Fruit fly (Drosophila melanogaster) whole organism, embryonic: Measurements from ENCODE around the gene Rnp4F.

Experiments
- Atf-2 ChIP-seq: fragments of 200-800 bp; sonication (Bioruptor generic); optimal IDR thresholded peaks from 2 replicates; lab custom pipeline; 2016; ENCODE audit warnings: missing biosample characterization, missing genetic modification characterization
- Atf6 ChIP-seq: fragments of 200-800 bp; sonication (Bioruptor generic); IDR thresholded peaks from 2 replicates; pipeline ENCODE4 v1.3.6; 2022; ENCODE audit warnings: missing biosample characterization, missing genetic modification characterization
- Bteb2 ChIP-seq: fragments of 200-800 bp; sonication (Bioruptor generic); optimal IDR thresholded peaks from 2 replicates; lab custom pipeline; 2016; ENCODE audit warnings: missing biosample characterization, missing genetic modification characterization
- C15 ChIP-seq: fragments of 200-800 bp; sonication (Bioruptor generic); IDR thresholded peaks from 3 replicates; pipeline ENCODE4 v1.3.6; 2022; ENCODE audit warnings: missing biosample characterization, missing genetic modification characterization
- CG10462 ChIP-seq: fragments of 200-800 bp; sonication (Bioruptor generic); optimal IDR thresholded peaks from 2 replicates; lab custom pipeline; 2016; ENCODE audit warnings: missing biosample characterization, missing genetic modification characterization
- CG10959 ChIP-seq: fragments of 200-800 bp; sonication (Bioruptor generic); IDR thresholded peaks from 2 replicates; pipeline ENCODE4 v1.3.6; 2022; ENCODE audit warnings: missing biosample characterization, missing genetic modification characterization
- CG12236 ChIP-seq: fragments of 200-800 bp; sonication (Bioruptor generic); optimal IDR thresholded peaks from 2 replicates; lab custom pipeline; 2016; ENCODE audit warnings: missing biosample characterization, missing genetic modification characterization
- CG17385 ChIP-seq: fragments of 200-800 bp; sonication (Bioruptor generic); optimal IDR thresholded peaks from 3 replicates; lab custom pipeline; 2018; ENCODE audit warnings: missing biosample characterization, mild to moderate bottlenecking, missing genetic modification characterization
- CG1832 ChIP-seq: fragments of 200-800 bp; sonication (Bioruptor generic); optimal IDR thresholded peaks from 2 replicates; lab custom pipeline; 2017; ENCODE audit warnings: missing biosample characterization, mild to moderate bottlenecking, missing genetic modification characterization, inconsistent platforms
- CG30020 ChIP-seq: fragments of 200-800 bp; optimal IDR thresholded peaks from 2 replicates; lab custom pipeline; 2019; ENCODE audit warnings: missing biosample characterization, mild to moderate bottlenecking, missing genetic modification characterization, moderate library complexity
- CG31365 ChIP-seq: fragments of 200-800 bp; sonication (Bioruptor generic); optimal IDR thresholded peaks from 2 replicates; lab custom pipeline; 2018; ENCODE audit warnings: missing biosample characterization, mild to moderate bottlenecking, missing genetic modification characterization
- CG3163 ChIP-seq: fragments of 200-800 bp; sonication (Bioruptor generic); optimal IDR thresholded peaks from 3 replicates; lab custom pipeline; 2016; ENCODE audit warnings: missing biosample characterization, missing genetic modification characterization
- CG8388 ChIP-seq: fragments of 200-800 bp; sonication (Bioruptor generic); optimal IDR thresholded peaks from 2 replicates; lab custom pipeline; 2019; ENCODE audit warnings: missing biosample characterization, mild to moderate bottlenecking, missing genetic modification characterization, moderate library complexity
- CG8924 ChIP-seq: fragments of 200-800 bp; optimal IDR thresholded peaks from 3 replicates; lab custom pipeline; 2019; ENCODE audit warnings: missing biosample characterization, mild to moderate bottlenecking, missing genetic modification characterization, moderate library complexity
- CG9609 ChIP-seq: fragments of 200-800 bp; sonication (Bioruptor generic); optimal IDR thresholded peaks from 3 replicates; lab custom pipeline; 2016; ENCODE audit warnings: missing biosample characterization, missing genetic modification characterization
- CG9727 ChIP-seq: fragments of 200-800 bp; sonication (Bioruptor generic); optimal IDR thresholded peaks from 3 replicates; lab custom pipeline; 2017; ENCODE audit warnings: missing biosample characterization, mild to moderate bottlenecking, missing genetic modification characterization
- CoRest ChIP-seq: fragments of 200-800 bp; sonication (Bioruptor generic); optimal IDR thresholded peaks from 3 replicates; lab custom pipeline; 2018; ENCODE audit warnings: missing biosample characterization, mild to moderate bottlenecking, missing genetic modification characterization, moderate library complexity
- Gsc ChIP-seq: fragments of 200-800 bp; sonication (Bioruptor generic); IDR thresholded peaks from 2 replicates; pipeline ENCODE4 v1.3.6; 2022; ENCODE audit warnings: missing biosample characterization, missing genetic modification characterization
- Hmr ChIP-seq: fragments of 200-800 bp; sonication (Bioruptor generic); optimal IDR thresholded peaks from 3 replicates; lab custom pipeline; 2017; ENCODE audit warnings: mild to moderate bottlenecking, missing biosample characterization, missing genetic modification reagents, missing genetic modification characterization
- MBD-R2 ChIP-seq: fragments of 200-800 bp; sonication (Bioruptor generic); IDR thresholded peaks from 2 replicates; pipeline ENCODE4 v1.3.6; 2022; ENCODE audit warnings: missing biosample characterization, missing genetic modification characterization
- Nf-YB ChIP-seq: fragments of 200-800 bp; sonication (Bioruptor generic); optimal IDR thresholded peaks from 3 replicates; lab custom pipeline; 2019; ENCODE audit warnings: missing biosample characterization, mild to moderate bottlenecking, missing genetic modification characterization, moderate library complexity
- Oli ChIP-seq: fragments of 200-800 bp; sonication (Bioruptor generic); optimal IDR thresholded peaks from 2 replicates; lab custom pipeline; 2018; ENCODE audit warnings: missing biosample characterization, mild to moderate bottlenecking, missing genetic modification characterization, moderate library complexity
- Opbp ChIP-seq: fragments of 200-800 bp; sonication (Bioruptor generic); IDR thresholded peaks from 3 replicates; pipeline ENCODE4 v1.3.6; 2022; ENCODE audit warnings: missing biosample characterization, missing genetic modification characterization; ENCODE audit not compliant: partially characterized antibody
- Rfx ChIP-seq: fragments of 200-800 bp; sonication (Bioruptor generic); IDR thresholded peaks from 2 replicates; pipeline ENCODE4 v1.3.6; 2022; ENCODE audit warnings: missing biosample characterization, missing genetic modification characterization
- Six4 ChIP-seq: fragments of 200-800 bp; sonication (Bioruptor generic); optimal IDR thresholded peaks from 2 replicates; lab custom pipeline; 2016; ENCODE audit warnings: missing biosample characterization, missing genetic modification characterization
- Sry-β ChIP-seq: fragments of 200-800 bp; sonication (Bioruptor generic); optimal IDR thresholded peaks from 2 replicates; lab custom pipeline; 2018; ENCODE audit warnings: missing biosample characterization, mild to moderate bottlenecking, missing genetic modification characterization, moderate library complexity
- Usf ChIP-seq: fragments of 200-800 bp; sonication (Bioruptor generic); optimal IDR thresholded peaks from 2 replicates; lab custom pipeline; 2017; ENCODE audit warnings: missing genotype, missing biosample characterization, missing genetic modification characterization
- ap ChIP-seq: fragments of 200-800 bp; sonication (Bioruptor generic); IDR thresholded peaks from 2 replicates; pipeline ENCODE4 v1.3.6; 2022; ENCODE audit warnings: missing biosample characterization, missing genetic modification characterization
- ato ChIP-seq: fragments of 200-800 bp; sonication (Bioruptor generic); IDR thresholded peaks from 2 replicates; pipeline ENCODE4 v1.3.6; 2022; ENCODE audit warnings: missing biosample characterization, missing genetic modification characterization; ENCODE audit not compliant: partially characterized antibody
- cad ChIP-seq: fragments of >200 bp; optimal IDR thresholded peaks from 2 replicates; lab custom pipeline; 2017; ENCODE audit warnings: missing biosample characterization, missing genetic modification characterization
- chif ChIP-seq, 2 experiments: fragments of 200-800 bp; sonication (Bioruptor generic); optimal IDR thresholded peaks; 3 replicates each; lab custom pipeline; 2016; ENCODE audit warnings: missing biosample characterization in 2 of 2, missing genetic modification characterization in 2 of 2
- chinmo ChIP-seq: fragments of 200-800 bp; sonication (Bioruptor generic); IDR thresholded peaks from 4 replicates; pipeline ENCODE4 v1.3.6; 2022; ENCODE audit warnings: missing biosample characterization, missing genetic modification characterization; ENCODE audit not compliant: partially characterized antibody
- da ChIP-seq: fragments of 200-800 bp; sonication (Bioruptor generic); optimal IDR thresholded peaks from 2 replicates; lab custom pipeline; 2016; ENCODE audit warnings: missing biosample characterization, missing genetic modification characterization
- dysf ChIP-seq: fragments of 200-800 bp; sonication (Bioruptor generic); IDR thresholded peaks from 3 replicates; pipeline ENCODE4 v1.3.6; 2022; ENCODE audit warnings: missing biosample characterization, missing genetic modification characterization
- en ChIP-seq: fragments of 200-800 bp; sonication (Bioruptor generic); optimal IDR thresholded peaks from 2 replicates; lab custom pipeline; 2016; ENCODE audit warnings: missing biosample characterization, missing genetic modification characterization
- fru ChIP-seq: fragments of >200 bp; optimal IDR thresholded peaks from 2 replicates; lab custom pipeline; 2017
- hbn ChIP-seq: fragments of 200-800 bp; sonication (Bioruptor generic); IDR thresholded peaks from 2 replicates; pipeline ENCODE4 v1.3.6; 2022; ENCODE audit warnings: missing biosample characterization, missing genetic modification characterization; ENCODE audit not compliant: partially characterized antibody
- ken ChIP-seq: fragments of 200-800 bp; sonication (Bioruptor generic); IDR thresholded peaks from 3 replicates; pipeline ENCODE4 v1.3.6; 2022; ENCODE audit warnings: missing biosample characterization, missing genetic modification characterization
- knrl ChIP-seq: fragments of 200-800 bp; sonication (Bioruptor generic); IDR thresholded peaks from 3 replicates; pipeline ENCODE4 v1.3.6; 2022; ENCODE audit warnings: missing biosample characterization, missing genetic modification characterization; ENCODE audit not compliant: partially characterized antibody
- mam ChIP-seq: fragments of 200-800 bp; sonication (Bioruptor generic); optimal IDR thresholded peaks from 3 replicates; lab custom pipeline; 2016; ENCODE audit warnings: missing biosample characterization, missing genetic modification characterization
- otp ChIP-seq: fragments of 200-800 bp; sonication (Bioruptor generic); IDR thresholded peaks from 3 replicates; pipeline ENCODE4, ENCODE4 v1.3.6; 2022; ENCODE audit warnings: missing biosample characterization, missing genetic modification characterization
- pb ChIP-seq: fragments of 200-800 bp; sonication (Bioruptor generic); optimal IDR thresholded peaks from 3 replicates; lab custom pipeline; 2016; ENCODE audit warnings: missing biosample characterization, missing genetic modification characterization
- peb ChIP-seq: fragments of 200-800 bp; sonication (Bioruptor generic); IDR thresholded peaks from 2 replicates; pipeline ENCODE4 v1.3.6; 2022; ENCODE audit warnings: missing biosample characterization, missing genetic modification characterization
- psq ChIP-seq: fragments of 200-800 bp; sonication (Bioruptor generic); optimal IDR thresholded peaks from 2 replicates; lab custom pipeline; 2017; ENCODE audit warnings: missing biosample characterization, missing genetic modification characterization
- ranshi ChIP-seq: fragments of 200-800 bp; sonication (Bioruptor generic); IDR thresholded peaks from 2 replicates; pipeline ENCODE4 v1.3.6; 2022; ENCODE audit warnings: missing biosample characterization, missing genetic modification characterization
- repo ChIP-seq: fragments of 200-800 bp; sonication (Bioruptor generic); optimal IDR thresholded peaks from 2 replicates; lab custom pipeline; 2016; ENCODE audit warnings: missing biosample characterization, missing genetic modification characterization
- sc ChIP-seq, 3 experiments: fragments of >200 bp in 2 of 3; fragments of 200-800 bp in 1 of 3; sonication (Bioruptor generic) in 1 of 3; optimal IDR thresholded peaks; 2 replicates in 2 of 3; 3 replicates in 1 of 3; lab custom pipeline; 2017; ENCODE audit warnings: mild to moderate bottlenecking in 1 of 3, missing biosample characterization in 1 of 3, missing genetic modification characterization in 1 of 3, missing genetic modification reagents in 1 of 3
- sima ChIP-seq: fragments of 200-800 bp; sonication (Bioruptor generic); optimal IDR thresholded peaks from 2 replicates; lab custom pipeline; 2016; ENCODE audit warnings: missing biosample characterization, missing genetic modification characterization
- tap ChIP-seq: fragments of 200-800 bp; optimal IDR thresholded peaks from 3 replicates; lab custom pipeline; 2019; ENCODE audit warnings: missing biosample characterization, mild to moderate bottlenecking, missing genetic modification characterization, moderate library complexity
- tll ChIP-seq, 2 experiments: fragments of 200-800 bp in 1 of 2; fragments of >200 bp in 1 of 2; sonication (Bioruptor generic) in 1 of 2; optimal IDR thresholded peaks; 2 replicates each; lab custom pipeline; 2017 to 2019; ENCODE audit warnings: missing biosample characterization in 2 of 2, missing genetic modification characterization in 2 of 2, mild to moderate bottlenecking in 1 of 2, moderate library complexity in 1 of 2
- ttk ChIP-seq: fragments of 200-800 bp; sonication (Bioruptor generic); IDR thresholded peaks from 2 replicates; pipeline ENCODE4 v2.1.2; 2022; ENCODE audit warnings: missing biosample characterization, missing genetic modification characterization

The Rnp4F gene

dm6 chrX:5322459-5322883, at the start of gene Rnp4F (continued):
- peak; percentile 88 for TF ChIP-seq Opbp (GFP tag; lab: Robert Waterston, UW)
- 0 out of 2 replicates have a peak, but pooled peaks have one; percentile 21 for TF ChIP-seq ato (GFP tag; lab: Robert Waterston, UW)
- peak; percentile 77 for TF ChIP-seq CoRest (tag; lab: Kevin White, UChicago)
- TF ChIP-seq CG12236 = no peak
- TF ChIP-seq psq (GFP tag; lab: Kevin White, UChicago) = peak; percentile 25
- TF ChIP-seq hbn = peak; percentile 64; the same call in 1 of the 2 replicates
- TF ChIP-seq CG31365 (tag; lab: Kevin White, UChicago) = no peak
- peak; percentile 87 for TF ChIP-seq CG30020 (tag; lab: Kevin White, UChicago)
- no peak for TF ChIP-seq fru (lab: Kevin White, UChicago)
- TF ChIP-seq peb (GFP tag; lab: Robert Waterston, UW) = no peak
- no peak for TF ChIP-seq Gsc
- TF ChIP-seq chif (GFP tag; optimal IDR thresholded peaks at IDR 0.05; lab: Kevin White, UChicago) = peak; percentile 17 to 64
- TF ChIP-seq ttk (GFP tag; lab: Robert Waterston, UW) = peak; percentile 57; the same call in 1 of the 2 replicates
- TF ChIP-seq chinmo = no peak
- no peak for TF ChIP-seq sima (GFP tag; lab: Kevin White, UChicago)
- peak; percentile 68 for TF ChIP-seq Usf (GFP tag; lab: Kevin White, UChicago)
- no peak for TF ChIP-seq Nf-YB
- TF ChIP-seq CG10462 (GFP tag; lab: Kevin White, UChicago) = peak; percentile 19
- peak; percentile 23 for TF ChIP-seq repo (GFP tag; lab: Kevin White, UChicago)
- TF ChIP-seq Atf-2 (GFP tag; lab: Kevin White, UChicago) = peak; percentile 44
- no peak for TF ChIP-seq da (GFP tag; lab: Kevin White, UChicago)
- TF ChIP-seq tap (tag; lab: Kevin White, UChicago) = no peak
- peak; percentile 51 for TF ChIP-seq Atf6 (GFP tag; lab: Robert Waterston, UW)
- TF ChIP-seq C15 = 0 out of 3 replicates have a peak, but pooled peaks have one; percentile 12
- peak; percentile 32 for TF ChIP-seq Six4 (GFP tag; lab: Kevin White, UChicago)
- TF ChIP-seq Bteb2 (GFP tag; lab: Kevin White, UChicago) = peak; percentile 59
- peak; percentile 85 for TF ChIP-seq MBD-R2 (GFP tag; lab: Robert Waterston, UW)
- peak; percentile 60 for TF ChIP-seq pb (GFP tag; lab: Kevin White, UChicago)
- TF ChIP-seq Rfx = peak; percentile 83
- no peak for TF ChIP-seq Hmr (GFP tag; lab: Kevin White, UChicago)
- peak; percentile 72 for TF ChIP-seq CG9609 (GFP tag; lab: Kevin White, UChicago)
- TF ChIP-seq CG9727 = peak; percentile 64
- TF ChIP-seq knrl (GFP tag; lab: Robert Waterston, UW) = peak; percentile 88
- TF ChIP-seq otp = no peak
- TF ChIP-seq cad (GFP tag; lab: Kevin White, UChicago) = no peak
- no peak for TF ChIP-seq en (GFP tag; lab: Kevin White, UChicago)
- peak; percentile 72; the same call in 2 of the 3 replicates for TF ChIP-seq ken (GFP tag; lab: Robert Waterston, UW)
- peak; percentile 36 for TF ChIP-seq CG3163 (GFP tag; lab: Kevin White, UChicago)
- TF ChIP-seq mam (GFP tag; lab: Kevin White, UChicago) = peak; percentile 88
- no peak for TF ChIP-seq sc (optimal IDR thresholded peaks at IDR 0.05; lab: Kevin White, UChicago)
- TF ChIP-seq sc (GFP tag; optimal IDR thresholded peaks at IDR 0.05; lab: Kevin White, UChicago) = no peak
- TF ChIP-seq ranshi = peak; percentile 71
- TF ChIP-seq Sry-β (GFP tag; lab: Kevin White, UChicago) = peak; percentile 27
- TF ChIP-seq CG8388 (GFP tag; lab: Kevin White, UChicago) = no peak
- TF ChIP-seq tll (GFP tag; optimal IDR thresholded peaks at IDR 0.05; lab: Kevin White, UChicago) = no peak
- no peak for TF ChIP-seq CG1832 (GFP tag; lab: Kevin White, UChicago)
- TF ChIP-seq dysf (GFP tag; lab: Robert Waterston, UW) = peak; percentile 80
- no peak for TF ChIP-seq Oli (tag; lab: Kevin White, UChicago)
- peak; percentile 25; the same call in 1 of the 2 replicates for TF ChIP-seq CG10959 (GFP tag; lab: Robert Waterston, UW)
- peak; percentile 15 for TF ChIP-seq CG8924 (tag; lab: Kevin White, UChicago)
- 0 out of 2 replicates have a peak, but pooled peaks have one; percentile 5 for TF ChIP-seq ap (GFP tag; lab: Robert Waterston, UW)
- TF ChIP-seq CG17385 (GFP tag; lab: Kevin White, UChicago) = peak; percentile 24
